Worm (Caenorhabditis elegans): ENCODE measurements around the gene lsy-2.

ce11 chrX:2071392-2072001 is 18.0 kb upstream of the lsy-2 start:
- no peak for TF ChIP-seq him-1 (tag; optimal IDR thresholded peaks at IDR 0.05)
- no peak for TF ChIP-seq dao-5 (tag; optimal IDR thresholded peaks at IDR 0.05)
- TF ChIP-seq W03F9.2 (tag; optimal IDR thresholded peaks at IDR 0.05), result no peak
